Fruit fly (Drosophila melanogaster) Kc167 (cell line): ENCODE results near the gene Rrp45.

Experiments
- Myc ChIP-seq: fragments of >200 bp; optimal IDR thresholded peaks from 2 replicates; lab custom pipeline; 2017; ENCODE audit warnings: missing external identifiers
- Sin3A ChIP-seq: fragments of >200 bp; optimal IDR thresholded peaks from 2 replicates; lab custom pipeline; 2018; ENCODE audit warnings: missing external identifiers
- psq ChIP-seq: fragments of >200 bp; optimal IDR thresholded peaks from 2 replicates; lab custom pipeline; 2017; ENCODE audit warnings: missing external identifiers
- ttk ChIP-seq: sonication (Bioruptor generic); optimal IDR thresholded peaks from 2 replicates; lab custom pipeline; 2017; ENCODE audit warnings: missing external identifiers

DNA sequence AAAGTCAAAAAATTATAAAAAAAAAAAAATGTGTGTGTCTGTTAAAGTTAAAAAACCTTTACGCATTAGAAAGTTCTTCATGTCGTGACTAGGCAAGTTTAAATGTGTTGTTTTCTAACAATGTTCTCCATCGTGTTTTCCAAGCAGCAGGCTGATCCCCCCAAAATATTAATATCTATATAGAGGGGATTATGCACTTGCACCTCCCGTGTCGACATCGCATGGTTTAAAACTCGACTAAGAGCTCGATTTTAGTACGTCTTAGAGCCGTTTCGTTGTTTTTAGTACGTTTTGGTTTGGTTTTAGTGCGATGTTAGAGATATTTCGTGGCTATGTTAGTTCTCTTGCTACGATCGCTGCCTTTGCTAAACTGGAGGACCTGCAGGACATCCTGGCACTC lies 38.0 kb downstream of the Rrp45 start:
- TF ChIP-seq psq (lab: Kevin White, UChicago) = no peak
- no peak for TF ChIP-seq Sin3A
- no peak for TF ChIP-seq Myc (lab: Kevin White, UChicago)
- no peak for TF ChIP-seq ttk (lab: Kevin White, UChicago)
